Worm (Caenorhabditis elegans): ENCODE results near the gene H17B01.2.
"Not testable (repeated sequence)": the region's sequence is repeated elsewhere in the genome, so short reads cannot be mapped to it uniquely, and the experiment has no call there.

DNA sequence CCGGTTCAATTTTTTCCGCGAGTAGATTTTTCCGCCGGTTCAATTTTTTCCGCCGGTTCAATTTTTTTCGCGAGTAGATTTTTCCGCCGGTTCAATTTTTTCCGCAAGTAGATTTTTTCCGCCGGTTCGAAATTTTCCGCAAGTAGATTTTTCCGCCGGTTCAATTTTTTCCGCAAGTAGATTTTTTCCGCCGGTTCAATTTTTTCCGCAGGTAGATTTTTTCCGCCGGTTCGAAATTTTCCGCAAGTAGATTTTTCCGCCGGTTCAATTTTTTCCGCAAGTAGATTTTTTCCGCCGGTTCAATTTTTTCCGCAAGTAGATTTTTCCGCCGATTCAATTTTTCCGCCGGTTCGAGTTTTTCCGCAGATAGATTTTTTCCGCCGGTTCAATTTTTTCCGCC, 17.2 kb upstream of the H17B01.2 start:
- peak; percentile 46 for TF ChIP-seq pes-1 (GFP tag; IDR thresholded peaks at IDR 0.05)
- TF ChIP-seq tra-4 (tag; optimal IDR thresholded peaks at IDR 0.05): not testable (repeated sequence)
